Fruit fly (Drosophila melanogaster): ENCODE results near the gene snz.
A peak's percentile ranks its signal among the peaks of the same experiment; 100 is the strongest.

- TF ChIP-seq CG8301 (tag; optimal IDR thresholded peaks at IDR 0.05): no peak
- TF ChIP-seq CG14655 (GFP tag; optimal IDR thresholded peaks at IDR 0.05): no peak
- peak; percentile 38 for TF ChIP-seq CG9948 (tag; optimal IDR thresholded peaks at IDR 0.05)
- peak; percentile 48 for TF ChIP-seq Snoo (tag; optimal IDR thresholded peaks at IDR 0.05)
- TF ChIP-seq fd96Ca (GFP tag; IDR thresholded peaks at IDR 0.05): peak; percentile 71
- TF ChIP-seq CG17806 (tag; optimal IDR thresholded peaks at IDR 0.05): peak; percentile 53
Measured at dm6 chrX:7946858-7947313, 35.0 kb downstream of the snz start, which contains the start of gene orion.

Measured in whole organism, pupa.